Worm (Caenorhabditis elegans) whole organism, L1 larva: ENCODE results near the gene C03B1.1.

Experiments used
- C16A3.4 ChIP-seq: fragments of 150-350 bp; optimal IDR thresholded peaks from 2 replicates; lab custom pipeline; 2014; ENCODE audit warnings: missing biosample characterization, missing genetic modification characterization
- C34B4.2 ChIP-seq: sonication (generic microtip); optimal IDR thresholded peaks from 2 replicates; lab custom pipeline; 2017; ENCODE audit warnings: mild to moderate bottlenecking, missing genetic modification characterization, missing compliant biosample characterization
- alr-1 ChIP-seq: fragments of 200-800 bp; sonication (Bioruptor generic); optimal IDR thresholded peaks from 2 replicates; lab custom pipeline; 2018; ENCODE audit warnings: borderline replicate concordance, mild to moderate bottlenecking, missing genetic modification characterization, missing compliant biosample characterization
- aly-2 ChIP-seq: fragments of 150-350 bp; optimal IDR thresholded peaks from 2 replicates; lab custom pipeline; 2014; ENCODE audit warnings: missing biosample characterization, missing genetic modification characterization
- ama-1 ChIP-seq: fragments of 150-350 bp; optimal IDR thresholded peaks from 2 replicates; lab custom pipeline; 2014
- ceh-88 ChIP-seq: fragments of 200-800 bp; sonication (Bioruptor generic); IDR thresholded peaks from 2 replicates; pipeline ENCODE4 v1.3.6; 2022; ENCODE audit warnings: missing genetic modification characterization, missing compliant biosample characterization
- ces-1 ChIP-seq: fragments of 150-350 bp; optimal IDR thresholded peaks from 2 replicates; lab custom pipeline; 2014; ENCODE audit warnings: missing biosample characterization, missing genetic modification reagents, missing genetic modification characterization
- efl-1 ChIP-seq, 4 experiments: fragments of 150-350 bp; optimal IDR thresholded peaks in 3 of 4; peaks in 1 of 4; 1 replicate in 1 of 4; 2 replicates in 3 of 4; lab custom pipeline; 2014; ENCODE audit warnings: missing biosample characterization in 2 of 4, missing genetic modification characterization in 2 of 4, missing genetic modification reagents in 2 of 4
- egl-13 ChIP-seq: sonication (generic microtip); optimal IDR thresholded peaks from 2 replicates; lab custom pipeline; 2016; ENCODE audit warnings: missing genotype, missing genetic modification reagents, missing genetic modification characterization, missing compliant biosample characterization
- egl-27 ChIP-seq, 2 experiments: fragments of 150-350 bp in 1 of 2; sonication (generic microtip); optimal IDR thresholded peaks; 3 replicates each; lab custom pipeline; 2017 to 2018; ENCODE audit warnings: missing biosample characterization in 2 of 2, missing genetic modification characterization in 2 of 2, missing genetic modification reagents in 2 of 2
- elt-2 ChIP-seq: sonication (generic microtip); optimal IDR thresholded peaks from 2 replicates; lab custom pipeline; 2016; ENCODE audit warnings: missing genetic modification characterization, mild to moderate bottlenecking, inconsistent platforms, missing compliant biosample characterization, missing genetic modification reagents
- fkh-10 ChIP-seq: sonication (generic microtip); optimal IDR thresholded peaks from 2 replicates; lab custom pipeline; 2017; ENCODE audit warnings: missing biosample characterization, missing genetic modification reagents, missing genetic modification characterization
- fkh-8 ChIP-seq: sonication (generic microtip); optimal IDR thresholded peaks from 2 replicates; lab custom pipeline; 2016; ENCODE audit warnings: mild to moderate bottlenecking, missing genetic modification characterization, missing compliant biosample characterization
- grh-1 ChIP-seq: fragments of 200-800 bp; sonication (Bioruptor generic); IDR thresholded peaks from 2 replicates; pipeline ENCODE4 v1.3.6; 2022; ENCODE audit warnings: missing genetic modification reagents, missing genetic modification characterization, missing compliant biosample characterization
- hpl-2 ChIP-seq: fragments of 150-350 bp; optimal IDR thresholded peaks from 2 replicates; lab custom pipeline; 2014; ENCODE audit warnings: missing biosample characterization, missing genetic modification reagents, missing genetic modification characterization
- irx-1 ChIP-seq: sonication (generic microtip); optimal IDR thresholded peaks from 2 replicates; lab custom pipeline; 2016; ENCODE audit warnings: missing genetic modification characterization, missing compliant biosample characterization
- isw-1 ChIP-seq: fragments of 200-800 bp; sonication (Bioruptor generic); IDR thresholded peaks from 2 replicates; pipeline ENCODE4 v1.3.6; 2022; ENCODE audit warnings: missing genetic modification characterization, missing compliant biosample characterization
- lin-13 ChIP-seq: fragments of 150-350 bp; optimal IDR thresholded peaks from 2 replicates; lab custom pipeline; 2014; ENCODE audit warnings: missing biosample characterization, missing genetic modification reagents, missing genetic modification characterization
- mab-9 ChIP-seq: fragments of 200-800 bp; sonication (Bioruptor generic); IDR thresholded peaks from 2 replicates; pipeline ENCODE4 v1.3.6; 2022; ENCODE audit warnings: missing genetic modification reagents, missing genetic modification characterization, missing compliant biosample characterization
- mef-2 ChIP-seq: fragments of 150-350 bp; optimal IDR thresholded peaks from 2 replicates; lab custom pipeline; 2014; ENCODE audit warnings: missing biosample characterization, missing genetic modification characterization
- nhr-12 ChIP-seq: sonication (generic microtip); optimal IDR thresholded peaks from 2 replicates; lab custom pipeline; 2017; ENCODE audit warnings: missing biosample characterization, missing genetic modification characterization
- nhr-71 ChIP-seq: sonication (generic microtip); optimal IDR thresholded peaks from 2 replicates; lab custom pipeline; 2016; ENCODE audit warnings: mild to moderate bottlenecking, missing genetic modification characterization, moderate library complexity, missing compliant biosample characterization
- nhr-77 ChIP-seq: fragments of 150-350 bp; optimal IDR thresholded peaks from 2 replicates; lab custom pipeline; 2014; ENCODE audit warnings: missing biosample characterization, missing genetic modification characterization
- nhr-84 ChIP-seq: sonication (generic microtip); optimal IDR thresholded peaks from 2 replicates; lab custom pipeline; 2017; ENCODE audit warnings: missing biosample characterization, missing genetic modification characterization
- pag-3 ChIP-seq: sonication (generic microtip); optimal IDR thresholded peaks from 2 replicates; lab custom pipeline; 2017; ENCODE audit warnings: missing genetic modification characterization, mild to moderate bottlenecking, missing compliant biosample characterization, antibody characterized with exemption, borderline replicate concordance; ENCODE audit not compliant: insufficient read depth
- pax-3 ChIP-seq: fragments of 200-800 bp; sonication (Bioruptor generic); optimal IDR thresholded peaks from 2 replicates; lab custom pipeline; 2018; ENCODE audit warnings: mild to moderate bottlenecking, missing genetic modification characterization, moderate library complexity, missing compliant biosample characterization
- skn-1 ChIP-seq: fragments of 150-350 bp; optimal IDR thresholded peaks from 2 replicates; lab custom pipeline; 2014; ENCODE audit warnings: missing biosample characterization, missing genetic modification characterization
- sox-4 ChIP-seq: sonication (generic microtip); optimal IDR thresholded peaks from 2 replicates; lab custom pipeline; 2016; ENCODE audit warnings: missing genetic modification characterization, missing compliant biosample characterization
- sup-37 ChIP-seq: fragments of 200-800 bp; sonication (Bioruptor generic); optimal IDR thresholded peaks from 2 replicates; lab custom pipeline; 2018; ENCODE audit warnings: mild to moderate bottlenecking, missing genetic modification characterization, missing compliant biosample characterization
- swsn-7 ChIP-seq: sonication (generic microtip); optimal IDR thresholded peaks from 2 replicates; lab custom pipeline; 2016; ENCODE audit warnings: missing genetic modification characterization, missing compliant biosample characterization
- tlp-1 ChIP-seq: fragments of 150-350 bp; optimal IDR thresholded peaks from 2 replicates; lab custom pipeline; 2014; ENCODE audit warnings: missing biosample characterization, missing genetic modification characterization
- unc-130 ChIP-seq: fragments of 150-350 bp; optimal IDR thresholded peaks from 2 replicates; lab custom pipeline; 2017; ENCODE audit warnings: missing biosample characterization, missing genetic modification characterization, inconsistent platforms
- unc-62 ChIP-seq: fragments of 150-350 bp; optimal IDR thresholded peaks from 2 replicates; lab custom pipeline; 2014; ENCODE audit warnings: missing biosample characterization, missing genetic modification reagents, missing genetic modification characterization

C03B1.1 gene

ce11 chrX:6355030-6355635 is 19.4 kb upstream of the C03B1.1 start, which contains the start of gene C03B1.5:
C03B1.5 (plus strand) TSS chrX:6355585.
- TF ChIP-seq efl-1 (optimal IDR thresholded peaks at IDR 0.05; lab: Kevin White, UChicago) (no peak), efl-1 (GFP tag; optimal IDR thresholded peaks at IDR 0.05 in 1 of 2; lab: Kevin White, UChicago) (peak in 1 of 2 experiments; percentile 91), ama-1 (lab: Kevin White, UChicago) (no peak), unc-130 (no peak), elt-2 (peak; percentile 15)

ce11 chrX:6357772-6358171 is 16.8 kb upstream of the C03B1.1 start, which contains the start of gene C03B1.10:
C03B1.10 (minus strand) TSS chrX:6357872.
- TF ChIP-seq grh-1 (GFP tag; lab: Robert Waterston, UW) (no peak), unc-62 (GFP tag; lab: Kevin White, UChicago) (no peak), efl-1 (optimal IDR thresholded peaks at IDR 0.05; lab: Kevin White, UChicago) (no peak), efl-1 (GFP tag; optimal IDR thresholded peaks at IDR 0.05 in 1 of 2; lab: Kevin White, UChicago) (no peak), C16A3.4 (tag; lab: Kevin White, UChicago) (no peak), mab-9 (GFP tag; lab: Robert Waterston, UW) (no peak), tlp-1 (tag; lab: Kevin White, UChicago) (no peak)

- TF ChIP-seq swsn-7 (tag; lab: Kevin White, UChicago): no peak
- TF ChIP-seq egl-27 (tag; optimal IDR thresholded peaks at IDR 0.05; lab: Kevin White, UChicago): no peak
- no peak for TF ChIP-seq pax-3 (tag; lab: Kevin White, UChicago)
- TF ChIP-seq ceh-88: no peak
- no peak for TF ChIP-seq sup-37
- TF ChIP-seq nhr-84: no peak
- TF ChIP-seq efl-1 (optimal IDR thresholded peaks at IDR 0.05; lab: Kevin White, UChicago): no peak
- TF ChIP-seq efl-1 (GFP tag; optimal IDR thresholded peaks at IDR 0.05 in 1 of 2; lab: Kevin White, UChicago): no peak
- no peak for TF ChIP-seq aly-2 (tag; lab: Kevin White, UChicago)
- no peak for TF ChIP-seq fkh-8 (tag; lab: Kevin White, UChicago)
- no peak for TF ChIP-seq egl-13
- TF ChIP-seq fkh-10 (GFP tag; lab: Kevin White, UChicago): no peak
- no peak for TF ChIP-seq elt-2
- TF ChIP-seq, all 84 proteins: peak for 0
Observed at ce11 chrX:6360077-6360476, 14.5 kb upstream of the C03B1.1 start.

ce11 chrX:6360658-6361057 is 13.9 kb upstream of the C03B1.1 start, which contains the start of gene C03B1.14:
C03B1.14 (minus strand) TSS chrX:6360758.
- TF ChIP-seq ces-1 (no peak), unc-62 (GFP tag; lab: Kevin White, UChicago) (no peak), fkh-10 (GFP tag; lab: Kevin White, UChicago) (no peak), aly-2 (tag; lab: Kevin White, UChicago) (no peak), irx-1 (tag; lab: Kevin White, UChicago) (no peak), mef-2 (no peak), hpl-2 (GFP tag; lab: Kevin White, UChicago) (no peak), pax-3 (tag; lab: Kevin White, UChicago) (no peak), C34B4.2 (tag; lab: Kevin White, UChicago) (no peak), pag-3 (tag; lab: Kevin White, UChicago) (no peak), fkh-8 (tag; lab: Kevin White, UChicago) (no peak), lin-13 (GFP tag; lab: Kevin White, UChicago) (no peak), alr-1 (tag; lab: Kevin White, UChicago) (no peak), nhr-71 (tag; lab: Kevin White, UChicago) (no peak), tlp-1 (tag; lab: Kevin White, UChicago) (no peak), sox-4 (no peak), isw-1 (GFP tag; lab: Robert Waterston, UW) (no peak), nhr-12 (tag; lab: Kevin White, UChicago) (no peak), nhr-77 (tag; lab: Kevin White, UChicago) (no peak), skn-1 (no peak)
